Worm (Caenorhabditis elegans): ENCODE results near the gene ebax-1.

ebax-1 gene

DNA sequence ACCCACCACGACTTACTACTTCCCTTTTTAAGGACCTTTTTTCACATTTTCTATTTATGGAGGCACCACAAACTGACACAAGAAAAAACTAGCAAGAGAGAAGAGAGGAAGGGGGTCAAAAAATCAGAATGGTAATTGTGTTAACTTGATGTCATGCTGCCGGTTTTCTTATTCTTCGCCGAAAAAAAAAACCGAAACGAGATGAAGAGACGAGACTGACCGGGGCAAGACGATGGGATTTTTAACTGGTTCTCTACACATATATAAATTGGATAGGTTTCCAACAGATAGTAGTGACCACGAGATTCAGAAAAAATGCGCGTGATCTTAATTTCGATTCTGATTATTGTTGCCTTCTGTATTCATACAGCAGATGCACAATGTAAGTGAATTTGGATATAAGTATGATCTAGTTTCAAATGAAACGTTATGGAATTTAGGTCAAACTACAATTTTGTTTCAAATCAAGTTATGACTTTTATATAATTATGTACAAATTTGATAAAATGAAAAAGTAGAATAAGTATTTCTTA, 12.9 kb upstream of the ebax-1 start, which contains the start of gene Y43C5A.3 (continued):
- no peak for TF ChIP-seq jun-1 (tag; optimal IDR thresholded peaks at IDR 0.05)
- TF ChIP-seq nhr-77 (tag; optimal IDR thresholded peaks at IDR 0.05): no peak
- TF ChIP-seq lin-39 (tag; optimal IDR thresholded peaks at IDR 0.05): no peak
- TF ChIP-seq isw-1 (GFP tag; IDR thresholded peaks at IDR 0.05): no peak
- TF ChIP-seq ama-1 (optimal IDR thresholded peaks at IDR 0.05): no peak
- TF ChIP-seq elt-2 (tag; optimal IDR thresholded peaks at IDR 0.05): no peak
- TF ChIP-seq lin-14 (GFP tag; optimal IDR thresholded peaks at IDR 0.05): peak; percentile 56
- no peak for TF ChIP-seq C04F5.9 (tag; optimal IDR thresholded peaks at IDR 0.05)
- TF ChIP-seq sup-37 (GFP tag; optimal IDR thresholded peaks at IDR 0.05): no peak
- no peak for TF ChIP-seq unc-62 (GFP tag; optimal IDR thresholded peaks at IDR 0.05)
- no peak for TF ChIP-seq C16A3.4 (tag; optimal IDR thresholded peaks at IDR 0.05)
- no peak for TF ChIP-seq lin-13 (GFP tag; optimal IDR thresholded peaks at IDR 0.05)
- peak; percentile 53 for TF ChIP-seq nhr-71 (tag; optimal IDR thresholded peaks at IDR 0.05)
- TF ChIP-seq aha-1 (tag; optimal IDR thresholded peaks at IDR 0.05): no peak
- no peak for TF ChIP-seq mef-2 (tag; optimal IDR thresholded peaks at IDR 0.05)
- TF ChIP-seq ceh-88 (GFP tag; IDR thresholded peaks at IDR 0.05): no peak
- no peak for TF ChIP-seq vab-15 (tag; optimal IDR thresholded peaks at IDR 0.05)
- TF ChIP-seq sox-4 (tag; optimal IDR thresholded peaks at IDR 0.05): no peak
- no peak for TF ChIP-seq pqm-1 (tag; optimal IDR thresholded peaks at IDR 0.05)
- TF ChIP-seq unc-130 (tag; optimal IDR thresholded peaks at IDR 0.05): no peak
- TF ChIP-seq efl-3 (GFP tag; optimal IDR thresholded peaks at IDR 0.05): no peak
- TF ChIP-seq alr-1 (tag; optimal IDR thresholded peaks at IDR 0.05; ENCODE audit: borderline replicate concordance): no peak
- no peak for TF ChIP-seq fos-1 (tag; optimal IDR thresholded peaks at IDR 0.05)
- TF ChIP-seq rnt-1 (tag; optimal IDR thresholded peaks at IDR 0.05): no peak
- no peak for TF ChIP-seq egl-13 (tag; optimal IDR thresholded peaks at IDR 0.05)
- TF ChIP-seq zag-1 (tag; optimal IDR thresholded peaks at IDR 0.05): no peak
- TF ChIP-seq swsn-7 (tag; optimal IDR thresholded peaks at IDR 0.05): no peak
- TF ChIP-seq pag-3 (tag; optimal IDR thresholded peaks at IDR 0.05; ENCODE audit: borderline replicate concordance, insufficient read depth): no peak
- TF ChIP-seq nhr-20 (tag; optimal IDR thresholded peaks at IDR 0.05): peak; percentile 57
- TF ChIP-seq nhr-90 (tag; optimal IDR thresholded peaks at IDR 0.05; ENCODE audit: poor library complexity): no peak
- no peak for TF ChIP-seq xbp-1 (tag; optimal IDR thresholded peaks at IDR 0.05)
- TF ChIP-seq efl-1 (optimal IDR thresholded peaks at IDR 0.05): no peak
- peak in 1 of 2 experiments; percentile 82 for TF ChIP-seq efl-1 (GFP tag; optimal IDR thresholded peaks at IDR 0.05 in 1 of 2)
- no peak for TF ChIP-seq mep-1 (tag; optimal IDR thresholded peaks at IDR 0.05)
- no peak for TF ChIP-seq fkh-4 (tag; optimal IDR thresholded peaks at IDR 0.05; ENCODE audit: borderline replicate concordance)
- no peak for TF ChIP-seq ceh-63 (GFP tag; optimal IDR thresholded peaks at IDR 0.05)

DNA sequence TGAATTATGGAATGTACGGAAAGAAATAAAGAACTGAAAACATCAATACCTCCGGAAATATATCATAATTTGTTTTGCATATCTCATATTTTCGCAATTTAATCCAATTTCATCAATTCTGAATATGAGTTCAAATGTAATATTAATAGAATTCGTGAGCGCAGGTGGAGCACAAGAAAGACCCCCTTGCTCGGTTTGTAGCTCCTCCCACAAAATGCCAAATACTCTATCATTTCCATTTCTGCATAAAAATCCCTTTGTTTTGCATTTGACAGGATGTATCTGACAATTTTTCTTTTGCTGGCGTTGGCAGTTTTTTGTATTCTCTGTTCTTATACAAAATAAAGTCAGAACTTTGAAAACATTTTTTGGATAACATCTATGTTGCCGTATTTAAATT, 11.7 kb upstream of the ebax-1 start:
- TF ChIP-seq nhr-85 (tag) (peak; percentile 75), lin-14 (GFP tag; optimal IDR thresholded peaks at IDR 0.05) (no peak), nhr-77 (tag; optimal IDR thresholded peaks at IDR 0.05) (no peak), isw-1 (GFP tag; IDR thresholded peaks at IDR 0.05) (no peak), ceh-82 (tag; optimal IDR thresholded peaks at IDR 0.05) (no peak), efl-3 (GFP tag; optimal IDR thresholded peaks at IDR 0.05) (no peak), ama-1 (optimal IDR thresholded peaks at IDR 0.05) (no peak), ces-1 (GFP tag; optimal IDR thresholded peaks at IDR 0.05) (no peak), unc-86 (tag; optimal IDR thresholded peaks at IDR 0.05) (no peak), C04F5.9 (tag; optimal IDR thresholded peaks at IDR 0.05) (no peak), efl-1 (optimal IDR thresholded peaks at IDR 0.05) (no peak), efl-1 (GFP tag; optimal IDR thresholded peaks at IDR 0.05 in 1 of 2) (no peak), nhr-71 (tag; optimal IDR thresholded peaks at IDR 0.05) (peak; percentile 37), C34B4.2 (tag; optimal IDR thresholded peaks at IDR 0.05) (no peak)

DNA sequence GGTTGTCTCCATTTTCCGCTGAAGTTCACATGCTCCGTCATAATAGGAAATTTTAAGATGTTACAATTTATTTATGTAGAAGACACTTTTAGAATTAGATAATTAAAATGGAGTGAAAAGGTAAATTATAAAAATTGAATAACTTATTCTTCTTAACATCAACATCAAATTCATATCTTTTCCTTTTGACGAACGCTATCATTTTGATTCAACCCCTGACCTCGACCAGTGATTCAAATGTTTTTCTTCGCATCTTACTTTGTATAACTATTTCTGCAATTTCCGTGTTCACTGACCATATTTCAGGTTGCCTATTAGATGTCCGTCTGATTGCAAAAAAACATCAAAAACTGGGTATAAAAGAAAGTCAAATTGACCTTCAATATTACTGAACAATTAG, 9.8 kb upstream of the ebax-1 start, which contains the start of gene Y43C5A.7:
Gene Y43C5A.7 (plus strand): TSS at position 301 of the 400 bp plus-strand sequence.
- no peak for TF ChIP-seq ceh-82 (tag; optimal IDR thresholded peaks at IDR 0.05)

Data from whole organism, L1 larva.